Worm (Caenorhabditis elegans) whole organism, L1 larva: Measurements from ENCODE around the gene T24E12.10.

Experiments
- F16B12.6 ChIP-seq: fragments of 150-350 bp; optimal IDR thresholded peaks from 2 replicates; lab custom pipeline; 2014; ENCODE audit warnings: missing biosample characterization, missing genetic modification characterization
- aha-1 ChIP-seq: fragments of 150-350 bp; optimal IDR thresholded peaks from 2 replicates; lab custom pipeline; 2014; ENCODE audit warnings: missing biosample characterization, missing genetic modification characterization
- aly-2 ChIP-seq: fragments of 150-350 bp; optimal IDR thresholded peaks from 2 replicates; lab custom pipeline; 2014; ENCODE audit warnings: missing biosample characterization, missing genetic modification characterization
- ama-1 ChIP-seq: fragments of 150-350 bp; optimal IDR thresholded peaks from 2 replicates; lab custom pipeline; 2014
- ces-1 ChIP-seq: fragments of 150-350 bp; optimal IDR thresholded peaks from 2 replicates; lab custom pipeline; 2014; ENCODE audit warnings: missing biosample characterization, missing genetic modification reagents, missing genetic modification characterization
- dpl-1 ChIP-seq, 3 experiments: fragments of 150-350 bp in 2 of 3; sonication (generic microtip) in 1 of 3; optimal IDR thresholded peaks; 2 replicates each; lab custom pipeline; 2014 to 2017; ENCODE audit warnings: missing biosample characterization in 3 of 3, missing genetic modification characterization in 3 of 3, missing genetic modification reagents in 3 of 3
- dsc-1 ChIP-seq: sonication (generic microtip); optimal IDR thresholded peaks from 2 replicates; lab custom pipeline; 2016; ENCODE audit warnings: mild to moderate bottlenecking, missing genetic modification characterization, missing compliant biosample characterization
- egl-13 ChIP-seq: sonication (generic microtip); optimal IDR thresholded peaks from 2 replicates; lab custom pipeline; 2016; ENCODE audit warnings: missing genotype, missing genetic modification reagents, missing genetic modification characterization, missing compliant biosample characterization
- elt-3 ChIP-seq, 6 experiments: fragments of 150-350 bp in 1 of 6; sonication (generic microtip); optimal IDR thresholded peaks; 2 replicates each; lab custom pipeline; 2017 to 2018; ENCODE audit warnings: missing biosample characterization in 6 of 6, missing genetic modification characterization in 6 of 6, inconsistent platforms in 1 of 6
- fos-1 ChIP-seq: fragments of 150-350 bp; optimal IDR thresholded peaks from 2 replicates; lab custom pipeline; 2014; ENCODE audit warnings: missing biosample characterization, missing genetic modification characterization
- grh-1 ChIP-seq: fragments of 200-800 bp; sonication (Bioruptor generic); IDR thresholded peaks from 2 replicates; pipeline ENCODE4 v1.3.6; 2022; ENCODE audit warnings: missing genetic modification reagents, missing genetic modification characterization, missing compliant biosample characterization
- hlh-4 ChIP-seq: sonication (generic microtip); optimal IDR thresholded peaks from 2 replicates; lab custom pipeline; 2016; ENCODE audit warnings: mild to moderate bottlenecking, missing genetic modification characterization, missing compliant biosample characterization
- hpl-2 ChIP-seq: fragments of 150-350 bp; optimal IDR thresholded peaks from 2 replicates; lab custom pipeline; 2014; ENCODE audit warnings: missing biosample characterization, missing genetic modification reagents, missing genetic modification characterization
- jun-1 ChIP-seq: fragments of 150-350 bp; optimal IDR thresholded peaks from 2 replicates; lab custom pipeline; 2014; ENCODE audit warnings: missing biosample characterization, missing genetic modification reagents, missing genetic modification characterization
- lin-14 ChIP-seq: fragments of 200-800 bp; sonication (Bioruptor generic); optimal IDR thresholded peaks from 2 replicates; lab custom pipeline; 2018; ENCODE audit warnings: mild to moderate bottlenecking, missing genetic modification characterization, moderate library complexity, missing compliant biosample characterization
- lin-15B ChIP-seq: fragments of 150-350 bp; sonication (generic microtip); optimal IDR thresholded peaks from 3 replicates; lab custom pipeline; 2014; ENCODE audit warnings: missing biosample characterization, missing genetic modification characterization
- lsy-2 ChIP-seq, 2 experiments: fragments of 150-350 bp; optimal IDR thresholded peaks; 2 replicates each; lab custom pipeline; 2014; ENCODE audit warnings: missing biosample characterization in 2 of 2, missing genetic modification characterization in 2 of 2
- mab-9 ChIP-seq: fragments of 200-800 bp; sonication (Bioruptor generic); IDR thresholded peaks from 2 replicates; pipeline ENCODE4 v1.3.6; 2022; ENCODE audit warnings: missing genetic modification reagents, missing genetic modification characterization, missing compliant biosample characterization
- mep-1 ChIP-seq: fragments of 150-350 bp; optimal IDR thresholded peaks from 2 replicates; lab custom pipeline; 2014; ENCODE audit warnings: missing biosample characterization, missing genetic modification characterization
- nhr-12 ChIP-seq: sonication (generic microtip); optimal IDR thresholded peaks from 2 replicates; lab custom pipeline; 2017; ENCODE audit warnings: missing biosample characterization, missing genetic modification characterization
- nhr-19 ChIP-seq: fragments of 200-800 bp; sonication (Bioruptor generic); conservative IDR thresholded peaks from 2 replicates; pipeline ENCODE4 v1.3.6; 2022; ENCODE audit warnings: missing genetic modification characterization, missing compliant biosample characterization
- nhr-20 ChIP-seq: sonication (generic microtip); optimal IDR thresholded peaks from 2 replicates; lab custom pipeline; 2016; ENCODE audit warnings: mild to moderate bottlenecking, missing genetic modification characterization, missing compliant biosample characterization
- nhr-47 ChIP-seq: sonication (generic microtip); optimal IDR thresholded peaks from 2 replicates; lab custom pipeline; 2016; ENCODE audit warnings: mild to moderate bottlenecking, missing genetic modification characterization, moderate library complexity, missing compliant biosample characterization
- nhr-76 ChIP-seq: sonication (generic microtip); optimal IDR thresholded peaks from 2 replicates; lab custom pipeline; 2017; ENCODE audit warnings: missing biosample characterization, missing genetic modification characterization
- pqm-1 ChIP-seq: sonication (generic microtip); optimal IDR thresholded peaks from 3 replicates; lab custom pipeline; 2017; ENCODE audit warnings: missing biosample characterization, missing genetic modification characterization
- rnt-1 ChIP-seq: sonication (generic microtip); optimal IDR thresholded peaks from 2 replicates; lab custom pipeline; 2016; ENCODE audit warnings: mild to moderate bottlenecking, missing genetic modification characterization, moderate library complexity, missing compliant biosample characterization
- skn-1 ChIP-seq: fragments of 150-350 bp; optimal IDR thresholded peaks from 2 replicates; lab custom pipeline; 2014; ENCODE audit warnings: missing biosample characterization, missing genetic modification characterization
- snu-23 ChIP-seq: sonication (generic microtip); optimal IDR thresholded peaks from 2 replicates; lab custom pipeline; 2016; ENCODE audit warnings: missing genetic modification characterization, missing compliant biosample characterization
- sptf-1 ChIP-seq: fragments of 150-350 bp; optimal IDR thresholded peaks from 2 replicates; lab custom pipeline; 2014; ENCODE audit warnings: missing biosample characterization, missing genetic modification characterization
- sup-37 ChIP-seq: fragments of 200-800 bp; sonication (Bioruptor generic); optimal IDR thresholded peaks from 2 replicates; lab custom pipeline; 2018; ENCODE audit warnings: mild to moderate bottlenecking, missing genetic modification characterization, missing compliant biosample characterization
- swsn-7 ChIP-seq: sonication (generic microtip); optimal IDR thresholded peaks from 2 replicates; lab custom pipeline; 2016; ENCODE audit warnings: missing genetic modification characterization, missing compliant biosample characterization
- tbx-2 ChIP-seq: sonication (generic microtip); optimal IDR thresholded peaks from 2 replicates; lab custom pipeline; 2016; ENCODE audit warnings: missing genetic modification characterization, missing compliant biosample characterization
- unc-130 ChIP-seq: fragments of 150-350 bp; optimal IDR thresholded peaks from 2 replicates; lab custom pipeline; 2017; ENCODE audit warnings: missing biosample characterization, missing genetic modification characterization, inconsistent platforms
- unc-62 ChIP-seq: fragments of 150-350 bp; optimal IDR thresholded peaks from 2 replicates; lab custom pipeline; 2014; ENCODE audit warnings: missing biosample characterization, missing genetic modification reagents, missing genetic modification characterization
- zag-1 ChIP-seq: fragments of 150-350 bp; optimal IDR thresholded peaks from 2 replicates; lab custom pipeline; 2014; ENCODE audit warnings: missing biosample characterization, missing genetic modification characterization
- zip-4 ChIP-seq: fragments of 200-800 bp; sonication (Bioruptor generic); optimal IDR thresholded peaks from 2 replicates; lab custom pipeline; 2018; ENCODE audit warnings: mild to moderate bottlenecking, missing genetic modification characterization, moderate library complexity, missing compliant biosample characterization
- ztf-11 ChIP-seq, 2 experiments: sonication (generic microtip); optimal IDR thresholded peaks; 2 replicates each; lab custom pipeline; 2016 to 2017; ENCODE audit warnings: missing genetic modification characterization in 2 of 2, missing biosample characterization in 1 of 2, missing compliant biosample characterization in 1 of 2

T24E12.10 gene

ce11 chrII:3757499-3757898 is 15.5 kb downstream of the T24E12.10 start, which contains the start of gene srx-111:
TSS of gene srx-111 (plus strand) at chrII:3757799.
- TF ChIP-seq egl-13 (tag; lab: Kevin White, UChicago) = no peak
- no peak for TF ChIP-seq jun-1 (tag; lab: Kevin White, UChicago)
- TF ChIP-seq snu-23 = no peak
- TF ChIP-seq zip-4 = no peak
- TF ChIP-seq ama-1 (lab: Kevin White, UChicago) = no peak
- TF ChIP-seq ztf-11 (tag; optimal IDR thresholded peaks at IDR 0.05; lab: Kevin White, UChicago) = no peak
- no peak for TF ChIP-seq hpl-2 (GFP tag; lab: Kevin White, UChicago)
- TF ChIP-seq hlh-4 (tag; lab: Kevin White, UChicago) = no peak

- TF ChIP-seq jun-1 (tag; lab: Kevin White, UChicago) = no peak
- no peak for TF ChIP-seq skn-1
- TF ChIP-seq dsc-1 (tag; lab: Kevin White, UChicago) = no peak
- TF ChIP-seq unc-130 (tag; lab: Kevin White, UChicago) = no peak
- no peak for TF ChIP-seq mab-9
- TF ChIP-seq zag-1 (tag; lab: Kevin White, UChicago) = no peak
- no peak for TF ChIP-seq nhr-20 (tag; lab: Kevin White, UChicago)
- no peak for TF ChIP-seq mep-1 (tag; lab: Kevin White, UChicago)
- TF ChIP-seq elt-3 (tag; optimal IDR thresholded peaks at IDR 0.05; lab: Kevin White, UChicago) = no peak
- TF ChIP-seq zip-4 = no peak
- TF ChIP-seq lin-15B (tag; lab: Kevin White, UChicago) = no peak
- no peak for TF ChIP-seq nhr-47 (tag; lab: Kevin White, UChicago)
- TF ChIP-seq grh-1 (GFP tag; lab: Robert Waterston, UW) = no peak
- TF ChIP-seq aha-1 (tag; lab: Kevin White, UChicago) = no peak
These were observed 19.4 kb downstream of the T24E12.10 start, which contains the start of gene rcd-1 for ce11 chrII:3753598-3753997. TSS of gene rcd-1 (plus strand) at chrII:3753898.

ce11 chrII:3752184-3752583 is 20.8 kb downstream of the T24E12.10 start, which contains the start of gene sdz-11:
TSS of gene sdz-11 (minus strand) at chrII:3752284.
- TF ChIP-seq lin-15B (tag; lab: Kevin White, UChicago) = no peak
- TF ChIP-seq pqm-1 (tag; lab: Kevin White, UChicago) = no peak
- no peak for TF ChIP-seq ama-1 (lab: Kevin White, UChicago)
- no peak for TF ChIP-seq sup-37 (GFP tag; lab: Kevin White, UChicago)
- TF ChIP-seq lin-14 (GFP tag; lab: Kevin White, UChicago) = no peak
- no peak for TF ChIP-seq mep-1 (tag; lab: Kevin White, UChicago)
- no peak for TF ChIP-seq dpl-1 (GFP tag; optimal IDR thresholded peaks at IDR 0.05; lab: Kevin White, UChicago)
- TF ChIP-seq F16B12.6 = no peak
- no peak for TF ChIP-seq aly-2 (tag; lab: Kevin White, UChicago)

- no peak for TF ChIP-seq aly-2 (tag; lab: Kevin White, UChicago)
- TF ChIP-seq skn-1 = no peak
- TF ChIP-seq ces-1 (GFP tag; lab: Kevin White, UChicago) = no peak
- no peak for TF ChIP-seq zag-1 (tag; lab: Kevin White, UChicago)
- no peak for TF ChIP-seq hpl-2 (GFP tag; lab: Kevin White, UChicago)
- no peak for TF ChIP-seq sptf-1 (tag; lab: Kevin White, UChicago)
- no peak for TF ChIP-seq nhr-76 (tag; lab: Kevin White, UChicago)
- no peak for TF ChIP-seq swsn-7 (tag; lab: Kevin White, UChicago)
- no peak for TF ChIP-seq rnt-1 (tag; lab: Kevin White, UChicago)
- TF ChIP-seq tbx-2 (tag; lab: Kevin White, UChicago) = no peak
- no peak for TF ChIP-seq pqm-1 (tag; lab: Kevin White, UChicago)
- TF ChIP-seq nhr-12 (tag; lab: Kevin White, UChicago) = no peak
- no peak for TF ChIP-seq lsy-2 (tag; optimal IDR thresholded peaks at IDR 0.05; lab: Kevin White, UChicago)
- TF ChIP-seq dsc-1 (tag; lab: Kevin White, UChicago) = no peak
- TF ChIP-seq ama-1 (lab: Kevin White, UChicago) = no peak
- TF ChIP-seq elt-3 (tag; optimal IDR thresholded peaks at IDR 0.05; lab: Kevin White, UChicago) = no peak
- TF ChIP-seq unc-62 = no peak
- TF ChIP-seq fos-1 (tag; lab: Kevin White, UChicago) = no peak
- no peak for TF ChIP-seq nhr-19
- TF ChIP-seq, all 84 proteins: peak for 0
These were observed 22.3 kb downstream of the T24E12.10 start, which contains the start of gene fbxb-91 for ce11 chrII:3750685-3751084. TSS of gene fbxb-91 (minus strand) at chrII:3750785.
